Worm (Caenorhabditis elegans): ENCODE data around the gene sra-4.

sra-4 gene

ce11 chrII:9500926-9501325 is 41.8 kb downstream of the sra-4 start:
- TF ChIP-seq lin-32 (GFP tag; optimal IDR thresholded peaks at IDR 0.05) (no peak), mls-2 (tag; optimal IDR thresholded peaks at IDR 0.05) (no peak), nhr-2 (tag; optimal IDR thresholded peaks at IDR 0.05) (no peak)

ce11 chrII:9498589-9498988 is 44.1 kb downstream of the sra-4 start:
- no peak for TF ChIP-seq zip-8 (tag; optimal IDR thresholded peaks at IDR 0.05)
- TF ChIP-seq ces-1 (GFP tag; optimal IDR thresholded peaks at IDR 0.05), result peak; percentile 24

ce11 chrII:9497309-9497708 is 45.4 kb downstream of the sra-4 start:
- TF ChIP-seq nhr-28 (tag; optimal IDR thresholded peaks at IDR 0.05) (no peak), ces-1 (GFP tag; optimal IDR thresholded peaks at IDR 0.05) (peak; percentile 89)

ce11 chrII:9493242-9494058 is 49.2 kb downstream of the sra-4 start:
- TF ChIP-seq nhr-28 (tag; optimal IDR thresholded peaks at IDR 0.05), result no peak

Data from whole organism, mixed stage, embryonic.